Worm (Caenorhabditis elegans): ENCODE data around the gene Y43B11AR.3.

The Y43B11AR.3 gene

DNA sequence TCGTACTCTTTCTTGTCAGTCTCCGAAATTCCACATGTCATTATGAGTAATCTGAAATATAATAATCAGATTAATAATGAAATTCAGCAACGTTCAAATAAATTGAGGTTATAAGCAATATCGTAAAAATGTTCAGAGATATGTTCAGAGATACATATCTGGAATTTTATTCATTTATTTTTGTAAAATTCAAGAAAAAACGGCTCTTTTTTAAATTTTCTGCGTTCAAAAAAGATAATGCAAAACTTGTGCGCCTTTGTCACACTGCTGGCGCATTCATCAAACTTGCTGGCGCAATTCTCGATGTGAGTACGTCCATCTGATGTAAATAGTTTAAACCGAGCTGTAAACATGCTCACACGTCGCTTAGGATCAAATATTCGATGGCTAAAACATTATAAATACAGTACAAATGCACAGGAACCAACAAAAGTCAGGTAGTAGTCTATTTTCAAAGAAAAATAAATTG, 19.7 kb upstream of the Y43B11AR.3 start, which contains the start of the genes rde-8 and ZC477.3 (continued):
- TF ChIP-seq cebp-1 (GFP tag; IDR thresholded peaks at IDR 0.05) (no peak), cebp-1 (tag; optimal IDR thresholded peaks at IDR 0.05) (no peak), madf-3 (GFP tag; IDR thresholded peaks at IDR 0.05) (0 out of 2 replicates have a peak, but pooled peaks have one; percentile 1), gei-17 (GFP tag; optimal IDR thresholded peaks at IDR 0.05) (no peak), mxl-1 (tag; optimal IDR thresholded peaks at IDR 0.05) (no peak), athp-1 (tag; optimal IDR thresholded peaks at IDR 0.05) (no peak), let-526 (GFP tag; IDR thresholded peaks at IDR 0.05) (no peak), ets-4 (GFP tag; optimal IDR thresholded peaks at IDR 0.05) (no peak), mes-4 (tag; optimal IDR thresholded peaks at IDR 0.05) (no peak), B0336.3 (GFP tag; IDR thresholded peaks at IDR 0.05) (peak; percentile 54; the same call in 1 of the 2 replicates), dpl-1 (GFP tag; optimal IDR thresholded peaks at IDR 0.05) (peak; percentile 36), T26A5.8 (tag; optimal IDR thresholded peaks at IDR 0.05) (no peak), mcd-1 (GFP tag; IDR thresholded peaks at IDR 0.05) (peak; percentile 79), ZK185.1 (tag; optimal IDR thresholded peaks at IDR 0.05; ENCODE audit: poor library complexity, severe bottlenecking) (peak; percentile 31), xnd-1 (tag; optimal IDR thresholded peaks at IDR 0.05) (peak; percentile 17), zim-3 (tag; optimal IDR thresholded peaks at IDR 0.05) (no peak), nfyb-1 (GFP tag; IDR thresholded peaks at IDR 0.05) (0 out of 2 replicates have a peak, but pooled peaks have one; percentile 29), chd-7 (tag; optimal IDR thresholded peaks at IDR 0.05) (no peak), hlh-26 (GFP tag; conservative IDR thresholded peaks at IDR 0.05) (no peak), nfya-1 (tag; optimal IDR thresholded peaks at IDR 0.05; ENCODE audit: borderline replicate concordance, insufficient read depth) (no peak), attf-6 (GFP tag; IDR thresholded peaks at IDR 0.05) (no peak), ztf-28 (GFP tag; IDR thresholded peaks at IDR 0.05) (no peak), egl-18 (GFP tag; IDR thresholded peaks at IDR 0.05) (no peak), F37B4.10 (GFP tag; IDR thresholded peaks at IDR 0.05) (no peak), madf-10 (tag; optimal IDR thresholded peaks at IDR 0.05) (no peak), ztf-18 (tag; optimal IDR thresholded peaks at IDR 0.05) (peak; percentile 95), hsf-1 (GFP tag; IDR thresholded peaks at IDR 0.05) (no peak), ztf-6 (GFP tag; IDR thresholded peaks at IDR 0.05) (no peak), lsy-27 (tag; optimal IDR thresholded peaks at IDR 0.05; ENCODE audit: borderline replicate concordance, insufficient read depth) (no peak), K11D2.4 (GFP tag; IDR thresholded peaks at IDR 0.05) (peak; percentile 27; the same call in 1 of the 2 replicates), F10E7.11 (tag; optimal IDR thresholded peaks at IDR 0.05) (no peak), F49E8.2 (tag; optimal IDR thresholded peaks at IDR 0.05; ENCODE audit: insufficient read depth) (no peak), ekl-4 (GFP tag; IDR thresholded peaks at IDR 0.05) (0 out of 2 replicates have a peak, but pooled peaks have one; percentile 8), let-607 (tag; optimal IDR thresholded peaks at IDR 0.05) (no peak), dox-1 (GFP tag; IDR thresholded peaks at IDR 0.05) (no peak), ceh-27 (GFP tag; optimal IDR thresholded peaks at IDR 0.05) (no peak), nhr-80 (tag; optimal IDR thresholded peaks at IDR 0.05) (peak; percentile 17), lsl-1 (GFP tag; optimal IDR thresholded peaks at IDR 0.05) (peak; percentile 39), T07F8.4 (tag; optimal IDR thresholded peaks at IDR 0.05) (no peak), snpc-3.4 (tag; optimal IDR thresholded peaks at IDR 0.05) (peak; percentile 48), nhr-179 (tag; optimal IDR thresholded peaks at IDR 0.05) (no peak), B0261.1 (tag; optimal IDR thresholded peaks at IDR 0.05) (no peak), die-1 (tag; optimal IDR thresholded peaks at IDR 0.05) (no peak), tbx-9 (tag; optimal IDR thresholded peaks at IDR 0.05; ENCODE audit: borderline replicate concordance) (no peak), Y95B8A.8 (GFP tag; IDR thresholded peaks at IDR 0.05) (no peak), ztf-25 (GFP tag; IDR thresholded peaks at IDR 0.05) (no peak), C06A6.2 (GFP tag; conservative IDR thresholded peaks at IDR 0.05) (no peak), pha-4 (tag; optimal IDR thresholded peaks at IDR 0.05) (no peak), Y79H2A.3 (GFP tag; conservative IDR thresholded peaks at IDR 0.05) (no peak)
